Worm (Caenorhabditis elegans) whole organism, L4 larva: ENCODE measurements around the gene ZC412.3.
"Not testable (repeated sequence)": the region's sequence is repeated elsewhere in the genome, so short reads cannot be mapped to it uniquely, and the experiment has no call there.

Experiments used
- D1046.2 ChIP-seq: fragments of 200-800 bp; sonication (Bioruptor generic); IDR thresholded peaks from 2 replicates; pipeline ENCODE4 v1.3.6; 2022; ENCODE audit warnings: missing genetic modification characterization, missing compliant biosample characterization
- F26F4.8 ChIP-seq: fragments of 200-800 bp; sonication (Bioruptor generic); conservative IDR thresholded peaks from 2 replicates; pipeline ENCODE4 v1.3.6; 2022; ENCODE audit warnings: missing genetic modification characterization, missing compliant biosample characterization
- F44E2.7 ChIP-seq: fragments of 200-800 bp; sonication (Bioruptor generic); IDR thresholded peaks from 2 replicates; pipeline ENCODE4 v2.1.2; 2022; ENCODE audit warnings: missing genetic modification characterization, missing compliant biosample characterization
- T20F7.1 ChIP-seq: fragments of 200-800 bp; sonication (Bioruptor generic); optimal IDR thresholded peaks from 2 replicates; lab custom pipeline; 2018; ENCODE audit warnings: mild to moderate bottlenecking, missing genetic modification characterization, missing compliant biosample characterization
- Y5F2A.4 ChIP-seq: fragments of 200-800 bp; sonication (Bioruptor generic); optimal IDR thresholded peaks from 2 replicates; lab custom pipeline; 2018; ENCODE audit warnings: mild to moderate bottlenecking, missing genetic modification characterization, missing compliant biosample characterization
- ZK546.5 ChIP-seq, 2 experiments: sonication (generic microtip); optimal IDR thresholded peaks; 2 replicates each; lab custom pipeline; 2017; ENCODE audit warnings: missing biosample characterization in 2 of 2, missing genetic modification characterization in 2 of 2
- ceh-20 ChIP-seq: fragments of 200-800 bp; sonication (Bioruptor generic); IDR thresholded peaks from 2 replicates; pipeline ENCODE4 v1.3.6; 2022; ENCODE audit warnings: missing genetic modification reagents, missing genetic modification characterization, missing compliant biosample characterization
- ceh-32 ChIP-seq: sonication (generic microtip); optimal IDR thresholded peaks from 2 replicates; lab custom pipeline; 2016; ENCODE audit warnings: mild to moderate bottlenecking, missing genetic modification characterization, missing compliant biosample characterization; ENCODE audit not compliant: poor library complexity
- ceh-44 ChIP-seq: fragments of 200-800 bp; sonication (Bioruptor generic); IDR thresholded peaks from 2 replicates; pipeline ENCODE4 v1.3.6; 2022; ENCODE audit warnings: missing genetic modification reagents, missing genetic modification characterization, missing compliant biosample characterization
- ceh-62 ChIP-seq: sonication (generic microtip); optimal IDR thresholded peaks from 2 replicates; lab custom pipeline; 2017; ENCODE audit warnings: missing biosample characterization, missing genetic modification characterization
- ces-1 ChIP-seq: fragments of 150-350 bp; sonication (generic microtip); optimal IDR thresholded peaks from 4 replicates; lab custom pipeline; 2014; ENCODE audit warnings: missing biosample characterization, missing genetic modification reagents, missing genetic modification characterization
- daf-16 ChIP-seq, 3 experiments: sonication (generic microtip); optimal IDR thresholded peaks; 2 replicates each; lab custom pipeline; 2016 to 2017; ENCODE audit warnings: missing genetic modification characterization in 3 of 3, missing genetic modification reagents in 3 of 3, mild to moderate bottlenecking in 2 of 3, missing compliant biosample characterization in 2 of 3, missing biosample characterization in 1 of 3, moderate library complexity in 1 of 3
- daf-8 ChIP-seq: fragments of 200-800 bp; sonication (Bioruptor generic); IDR thresholded peaks from 2 replicates; pipeline ENCODE4 v1.3.6; 2022; ENCODE audit warnings: missing genetic modification characterization, missing compliant biosample characterization
- dpl-1 ChIP-seq: fragments of 150-350 bp; optimal IDR thresholded peaks from 2 replicates; lab custom pipeline; 2014; ENCODE audit warnings: missing biosample characterization, missing genetic modification reagents, missing genetic modification characterization
- egl-43 ChIP-seq: fragments of 200-800 bp; sonication (Bioruptor generic); IDR thresholded peaks from 2 replicates; pipeline ENCODE4 v1.3.6; 2022; ENCODE audit warnings: missing genetic modification reagents, missing genetic modification characterization, missing compliant biosample characterization
- hlh-11 ChIP-seq: fragments of 200-800 bp; sonication (Bioruptor generic); optimal IDR thresholded peaks from 2 replicates; lab custom pipeline; 2018; ENCODE audit warnings: mild to moderate bottlenecking, missing genetic modification characterization, missing compliant biosample characterization
- hlh-30 ChIP-seq: sonication (generic microtip); optimal IDR thresholded peaks from 2 replicates; lab custom pipeline; 2017; ENCODE audit warnings: antibody characterized with exemption, mild to moderate bottlenecking, missing genetic modification characterization, missing compliant biosample characterization; ENCODE audit not compliant: insufficient read depth
- jun-1 ChIP-seq: fragments of 150-350 bp; optimal IDR thresholded peaks from 2 replicates; lab custom pipeline; 2014; ENCODE audit warnings: missing biosample characterization, missing genetic modification reagents, missing genetic modification characterization
- lim-7 ChIP-seq: fragments of 200-800 bp; sonication (Bioruptor generic); IDR thresholded peaks from 2 replicates; pipeline ENCODE4 v1.3.6; 2022; ENCODE audit warnings: missing genetic modification characterization, missing compliant biosample characterization
- lin-29 ChIP-seq: fragments of 200-800 bp; sonication (Bioruptor generic); IDR thresholded peaks from 2 replicates; pipeline ENCODE4 v1.3.6; 2022; ENCODE audit warnings: missing genetic modification reagents, missing genetic modification characterization, missing compliant biosample characterization
- lin-38 ChIP-seq: fragments of 200-800 bp; sonication (Bioruptor generic); IDR thresholded peaks from 2 replicates; pipeline ENCODE4 v1.3.6; 2022; ENCODE audit warnings: missing genetic modification reagents, missing genetic modification characterization, missing compliant biosample characterization
- lir-3 ChIP-seq: sonication (generic microtip); optimal IDR thresholded peaks from 2 replicates; lab custom pipeline; 2016; ENCODE audit warnings: mild to moderate bottlenecking, missing genetic modification characterization, missing compliant biosample characterization
- madf-9 ChIP-seq: fragments of 200-800 bp; sonication (Bioruptor generic); conservative IDR thresholded peaks from 2 replicates; pipeline ENCODE4 v1.3.6; 2022; ENCODE audit warnings: missing genetic modification reagents, missing genetic modification characterization, missing compliant biosample characterization
- mdt-29 ChIP-seq: fragments of 200-800 bp; sonication (Bioruptor generic); IDR thresholded peaks from 2 replicates; pipeline ENCODE4 v1.3.6; 2022; ENCODE audit warnings: missing genetic modification reagents, missing genetic modification characterization, missing compliant biosample characterization
- mxl-2 ChIP-seq: fragments of 200-800 bp; sonication (Bioruptor generic); conservative IDR thresholded peaks from 2 replicates; pipeline ENCODE4 v1.3.6; 2022; ENCODE audit warnings: missing genetic modification reagents, missing genetic modification characterization, missing compliant biosample characterization
- nhr-10 ChIP-seq: fragments of 150-350 bp; optimal IDR thresholded peaks from 2 replicates; lab custom pipeline; 2014; ENCODE audit warnings: missing biosample characterization, missing genetic modification characterization
- nhr-102 ChIP-seq: sonication (generic microtip); optimal IDR thresholded peaks from 2 replicates; lab custom pipeline; 2016; ENCODE audit warnings: mild to moderate bottlenecking, missing genetic modification characterization, moderate library complexity, missing compliant biosample characterization
- nhr-28 ChIP-seq: fragments of 150-350 bp; optimal IDR thresholded peaks from 2 replicates; lab custom pipeline; 2014; ENCODE audit warnings: missing biosample characterization, missing genetic modification characterization
- nhr-42 ChIP-seq: fragments of 200-800 bp; sonication (Bioruptor generic); IDR thresholded peaks from 2 replicates; pipeline ENCODE4 v1.3.6; 2022; ENCODE audit warnings: missing genetic modification characterization, missing compliant biosample characterization
- rbr-2 ChIP-seq: sonication (generic microtip); optimal IDR thresholded peaks from 2 replicates; lab custom pipeline; 2016; ENCODE audit warnings: missing genotype, missing genetic modification characterization, missing compliant biosample characterization
- tag-97 ChIP-seq: fragments of 200-800 bp; sonication (Bioruptor generic); IDR thresholded peaks from 2 replicates; pipeline ENCODE4 v1.3.6; 2022; ENCODE audit warnings: missing genetic modification characterization, missing compliant biosample characterization
- tra-1 ChIP-seq: fragments of 200-800 bp; sonication (Bioruptor generic); IDR thresholded peaks from 2 replicates; pipeline ENCODE4 v1.3.6; 2022; ENCODE audit warnings: missing genetic modification reagents, missing genetic modification characterization, missing compliant biosample characterization
- unc-62 ChIP-seq, 3 experiments: fragments of 150-350 bp in 1 of 3; sonication (generic microtip); optimal IDR thresholded peaks in 2 of 3; peaks in 1 of 3; 1 replicate in 1 of 3; 2 replicates in 2 of 3; lab custom pipeline; 2014 to 2017; ENCODE audit warnings: missing biosample characterization in 3 of 3, missing genetic modification characterization in 3 of 3, missing genetic modification reagents in 3 of 3, missing genotype in 1 of 3
- vab-7 ChIP-seq: fragments of 200-800 bp; sonication (Bioruptor generic); IDR thresholded peaks from 2 replicates; pipeline ENCODE4 v1.3.6; 2022; ENCODE audit warnings: missing genetic modification reagents, missing genetic modification characterization, missing compliant biosample characterization
- zag-1 ChIP-seq: fragments of 150-350 bp; optimal IDR thresholded peaks from 2 replicates; lab custom pipeline; 2014; ENCODE audit warnings: missing biosample characterization, missing genetic modification characterization
- zfp-2 ChIP-seq: sonication (generic microtip); optimal IDR thresholded peaks from 2 replicates; lab custom pipeline; 2016; ENCODE audit warnings: mild to moderate bottlenecking, missing genetic modification characterization, missing compliant biosample characterization
- ztf-11 ChIP-seq: fragments of 150-350 bp; optimal IDR thresholded peaks from 2 replicates; lab custom pipeline; 2014; ENCODE audit warnings: missing biosample characterization, missing genetic modification characterization
- ztf-7 ChIP-seq: fragments of 150-350 bp; optimal IDR thresholded peaks from 2 replicates; lab custom pipeline; 2014; ENCODE audit warnings: missing biosample characterization, missing genetic modification characterization

Gene ZC412.3

ce11 chrV:14895557-14895956 lies 24.2 kb upstream of the ZC412.3 start, which contains the start of gene mpst-3 (continued):
- no peak for TF ChIP-seq tra-1 (GFP tag; lab: Robert Waterston, UW)
- no peak for TF ChIP-seq Y5F2A.4 (GFP tag; lab: Kevin White, UChicago)
- no peak for TF ChIP-seq ZK546.5 (tag; optimal IDR thresholded peaks at IDR 0.05; lab: Kevin White, UChicago)
- no peak for TF ChIP-seq ztf-11 (tag; lab: Kevin White, UChicago)
- no peak for TF ChIP-seq lin-38 (GFP tag; lab: Robert Waterston, UW)
- no peak for TF ChIP-seq madf-9 (GFP tag; lab: Robert Waterston, UW)
- TF ChIP-seq jun-1 (tag; lab: Kevin White, UChicago), result no peak
- no peak for TF ChIP-seq ces-1 (GFP tag; lab: Kevin White, UChicago)
- TF ChIP-seq F44E2.7 (GFP tag; lab: Robert Waterston, UW), result no peak
- TF ChIP-seq zfp-2 (tag; lab: Kevin White, UChicago), result no peak

- TF ChIP-seq ceh-62 (tag; lab: Kevin White, UChicago), result no peak
- no peak for TF ChIP-seq nhr-102 (tag; lab: Kevin White, UChicago)
- TF ChIP-seq nhr-10 (tag; lab: Kevin White, UChicago), result no peak
- no peak for TF ChIP-seq dpl-1 (GFP tag; lab: Kevin White, UChicago)
- TF ChIP-seq egl-43 (GFP tag; lab: Robert Waterston, UW), result no peak
- no peak for TF ChIP-seq rbr-2
- TF ChIP-seq ceh-32, result no peak
Measured at ce11 chrV:14893355-14894050, 22.2 kb upstream of the ZC412.3 start, which contains the start of the genes mpst-2 and H12D21.5. Gene mpst-2, minus strand, starts transcription at chrV:14893455. Gene H12D21.5, plus strand, starts transcription at chrV:14894000.

ce11 chrV:14890782-14891181 lies 19.4 kb upstream of the ZC412.3 start, which contains the start of gene nspa-2:
Gene nspa-2, plus strand, starts transcription at chrV:14891082.
- not testable (repeated sequence) for TF ChIP-seq zag-1 (tag; lab: Kevin White, UChicago); vab-7 (GFP tag; lab: Robert Waterston, UW); lin-38 (GFP tag; lab: Robert Waterston, UW)

ce11 chrV:14877242-14877819 lies 6.0 kb upstream of the ZC412.3 start:
- TF ChIP-seq F26F4.8 (GFP tag; lab: Robert Waterston, UW), result no peak
- no peak for TF ChIP-seq Y5F2A.4 (GFP tag; lab: Kevin White, UChicago)
- TF ChIP-seq unc-62 (GFP tag; optimal IDR thresholded peaks at IDR 0.05 in 1 of 2; lab: Kevin White, UChicago), result peak in 1 of 2 experiments; percentile 62
- TF ChIP-seq unc-62 (tag; optimal IDR thresholded peaks at IDR 0.05; lab: Kevin White, UChicago), result no peak
- TF ChIP-seq hlh-30 (tag; lab: Kevin White, UChicago), result peak; percentile 29
- TF ChIP-seq D1046.2 (GFP tag; lab: Robert Waterston, UW), result no peak
- peak; percentile 8 for TF ChIP-seq nhr-28 (tag; lab: Kevin White, UChicago)
- peak; percentile 11 for TF ChIP-seq hlh-11 (tag; lab: Kevin White, UChicago)
- TF ChIP-seq ceh-32, result no peak

ce11 chrV:14876724-14877123 lies 5.4 kb upstream of the ZC412.3 start, which contains the start of gene ZC412.10:
Gene ZC412.10, minus strand, starts transcription at chrV:14876824.
- TF ChIP-seq ceh-20; zag-1 (tag; lab: Kevin White, UChicago); lir-3 (tag; lab: Kevin White, UChicago): not testable (repeated sequence)
- TF ChIP-seq, all 104 proteins: peak for 0; not testable (repeated sequence) for 104

- 0 out of 2 replicates have a peak, but pooled peaks have one; percentile 14 for TF ChIP-seq mxl-2 (GFP tag; lab: Robert Waterston, UW)
- TF ChIP-seq zag-1 (tag; lab: Kevin White, UChicago), result no peak
- 0 out of 2 replicates have a peak, but pooled peaks have one; percentile 14 for TF ChIP-seq nhr-42
- TF ChIP-seq mdt-29 (GFP tag; lab: Robert Waterston, UW), result peak; percentile 53; the same call in 1 of the 2 replicates
- peak in 1 of 2 experiments; percentile 42 for TF ChIP-seq daf-16 (GFP tag; optimal IDR thresholded peaks at IDR 0.05; lab: Kevin White, UChicago)
- no peak for TF ChIP-seq daf-16 (tag; optimal IDR thresholded peaks at IDR 0.05; lab: Kevin White, UChicago)
- no peak for TF ChIP-seq tag-97 (GFP tag; lab: Robert Waterston, UW)
- no peak for TF ChIP-seq lin-29 (GFP tag; lab: Robert Waterston, UW)
- peak; percentile 69; the same call in 1 of the 2 replicates for TF ChIP-seq ceh-44 (GFP tag; lab: Robert Waterston, UW)
- no peak for TF ChIP-seq daf-8 (GFP tag; lab: Robert Waterston, UW)
- TF ChIP-seq lim-7 (GFP tag; lab: Robert Waterston, UW), result peak; percentile 71
- TF ChIP-seq ztf-7 (tag; lab: Kevin White, UChicago), result no peak
- no peak for TF ChIP-seq T20F7.1 (GFP tag; lab: Kevin White, UChicago)
Measured at ce11 chrV:14876257-14876656, 4.9 kb upstream of the ZC412.3 start.
